Worm (Caenorhabditis elegans) whole organism, midembryonic: ENCODE measurements around the gene ctsa-1.2.

Experiments
- T22C8.4 ChIP-seq: fragments of 200-800 bp; sonication (Bioruptor generic); IDR thresholded peaks from 2 replicates; pipeline ENCODE4 v1.3.6; 2022; ENCODE audit warnings: missing genetic modification characterization, missing compliant biosample characterization
- cog-1 ChIP-seq: sonication (generic microtip); optimal IDR thresholded peaks from 2 replicates; lab custom pipeline; 2016; ENCODE audit warnings: missing genetic modification characterization, missing compliant biosample characterization
- flt-1 ChIP-seq: fragments of 200-800 bp; sonication (Bioruptor generic); IDR thresholded peaks from 2 replicates; pipeline ENCODE4 v1.3.6; 2022; ENCODE audit warnings: missing genetic modification characterization, missing compliant biosample characterization
- klf-2 ChIP-seq: fragments of 200-800 bp; sonication (Bioruptor generic); conservative IDR thresholded peaks from 2 replicates; pipeline ENCODE4 v1.3.6; 2022; ENCODE audit warnings: missing genetic modification reagents, missing genetic modification characterization, missing compliant biosample characterization
- med-1 ChIP-seq: sonication (generic microtip); optimal IDR thresholded peaks from 2 replicates; lab custom pipeline; 2017; ENCODE audit warnings: missing genetic modification characterization, mild to moderate bottlenecking, missing compliant biosample characterization, antibody characterized with exemption, missing genetic modification reagents; ENCODE audit not compliant: insufficient read depth
- ref-1 ChIP-seq: fragments of 200-800 bp; sonication (Bioruptor generic); conservative IDR thresholded peaks from 2 replicates; pipeline ENCODE4 v1.3.6; 2022; ENCODE audit warnings: missing genetic modification reagents, missing genetic modification characterization, missing compliant biosample characterization
- tab-1 ChIP-seq: fragments of 200-800 bp; sonication (Bioruptor generic); IDR thresholded peaks from 2 replicates; pipeline ENCODE4 v1.3.6; 2022; ENCODE audit warnings: missing genetic modification characterization, missing compliant biosample characterization
- ztf-23 ChIP-seq: fragments of 200-800 bp; sonication (Bioruptor generic); IDR thresholded peaks from 2 replicates; pipeline ENCODE4 v1.3.6; 2022; ENCODE audit warnings: missing genetic modification reagents, missing genetic modification characterization, missing compliant biosample characterization
- ztf-29 ChIP-seq: fragments of 200-800 bp; sonication (Bioruptor generic); IDR thresholded peaks from 2 replicates; pipeline ENCODE4 v1.3.6; 2022; ENCODE audit warnings: missing genetic modification reagents, missing genetic modification characterization, missing compliant biosample characterization

ctsa-1.2 gene

ce11 chrII:11710771-11711170 lies 28.4 kb upstream of the ctsa-1.2 start:
- TF ChIP-seq ztf-29 (GFP tag; lab: Robert Waterston, UW): no peak
- TF ChIP-seq ref-1 (GFP tag; lab: Robert Waterston, UW): no peak
- TF ChIP-seq klf-2 (GFP tag; lab: Robert Waterston, UW): no peak

ce11 chrII:11713569-11713968 lies 25.6 kb upstream of the ctsa-1.2 start, which contains the start of gene F13D12.10:
Gene F13D12.10, plus strand, starts transcription at chrII:11713799.
- TF ChIP-seq ztf-29 (GFP tag; lab: Robert Waterston, UW) (no peak), klf-2 (GFP tag; lab: Robert Waterston, UW) (no peak), ref-1 (GFP tag; lab: Robert Waterston, UW) (no peak), flt-1 (GFP tag; lab: Robert Waterston, UW) (no peak), ztf-23 (no peak), cog-1 (tag; lab: Kevin White, UChicago) (no peak), tab-1 (no peak)

- no peak for TF ChIP-seq ref-1 (GFP tag; lab: Robert Waterston, UW)
- no peak for TF ChIP-seq tab-1
- no peak for TF ChIP-seq med-1 (GFP tag; lab: Kevin White, UChicago)
- TF ChIP-seq ztf-29 (GFP tag; lab: Robert Waterston, UW): no peak
- no peak for TF ChIP-seq T22C8.4 (GFP tag; lab: Robert Waterston, UW)
- TF ChIP-seq ztf-23: no peak
- TF ChIP-seq klf-2 (GFP tag; lab: Robert Waterston, UW): no peak
- no peak for TF ChIP-seq flt-1 (GFP tag; lab: Robert Waterston, UW)
- TF ChIP-seq cog-1 (tag; lab: Kevin White, UChicago): no peak
Measured at ce11 chrII:11714728-11715127, 24.4 kb upstream of the ctsa-1.2 start.

- TF ChIP-seq T22C8.4 (GFP tag; lab: Robert Waterston, UW) (no peak), klf-2 (GFP tag; lab: Robert Waterston, UW) (no peak), ztf-23 (no peak), med-1 (GFP tag; lab: Kevin White, UChicago) (no peak), ref-1 (GFP tag; lab: Robert Waterston, UW) (no peak), cog-1 (tag; lab: Kevin White, UChicago) (no peak), flt-1 (GFP tag; lab: Robert Waterston, UW) (no peak), ztf-29 (GFP tag; lab: Robert Waterston, UW) (no peak), tab-1 (no peak)
Measured at ce11 chrII:11719533-11719932, 19.6 kb upstream of the ctsa-1.2 start.

- TF ChIP-seq T22C8.4 (GFP tag; lab: Robert Waterston, UW) (no peak), klf-2 (GFP tag; lab: Robert Waterston, UW) (no peak), med-1 (GFP tag; lab: Kevin White, UChicago) (no peak), cog-1 (tag; lab: Kevin White, UChicago) (no peak)
Measured at ce11 chrII:11720102-11720501, 19.1 kb upstream of the ctsa-1.2 start, which contains the start of gene F13D12.3. Gene F13D12.3, plus strand, starts transcription at chrII:11720402.

ce11 chrII:11720819-11721218 lies 18.3 kb upstream of the ctsa-1.2 start:
- TF ChIP-seq med-1 (GFP tag; lab: Kevin White, UChicago) (no peak), flt-1 (GFP tag; lab: Robert Waterston, UW) (no peak), T22C8.4 (GFP tag; lab: Robert Waterston, UW) (no peak)

- TF ChIP-seq klf-2 (GFP tag; lab: Robert Waterston, UW) (no peak), ztf-23 (no peak), tab-1 (0 out of 2 replicates have a peak, but pooled peaks have one; percentile 24), med-1 (GFP tag; lab: Kevin White, UChicago) (no peak), ref-1 (GFP tag; lab: Robert Waterston, UW) (no peak), ztf-29 (GFP tag; lab: Robert Waterston, UW) (no peak), T22C8.4 (GFP tag; lab: Robert Waterston, UW) (no peak)
Measured at ce11 chrII:11721604-11722003, 17.6 kb upstream of the ctsa-1.2 start.

ce11 chrII:11722164-11722563 lies 17.0 kb upstream of the ctsa-1.2 start:
- TF ChIP-seq med-1 (GFP tag; lab: Kevin White, UChicago) (no peak), cog-1 (tag; lab: Kevin White, UChicago) (no peak), ztf-23 (no peak), ref-1 (GFP tag; lab: Robert Waterston, UW) (no peak), flt-1 (GFP tag; lab: Robert Waterston, UW) (no peak), klf-2 (GFP tag; lab: Robert Waterston, UW) (no peak), ztf-29 (GFP tag; lab: Robert Waterston, UW) (no peak), T22C8.4 (GFP tag; lab: Robert Waterston, UW) (no peak), tab-1 (no peak)

ce11 chrII:11723904-11724303 lies 15.3 kb upstream of the ctsa-1.2 start, which contains the start of gene ldh-1:
Gene ldh-1, plus strand, starts transcription at chrII:11724204.
- TF ChIP-seq ztf-29 (GFP tag; lab: Robert Waterston, UW) (no peak), ztf-23 (no peak), tab-1 (no peak), flt-1 (GFP tag; lab: Robert Waterston, UW) (no peak), T22C8.4 (GFP tag; lab: Robert Waterston, UW) (no peak), med-1 (GFP tag; lab: Kevin White, UChicago) (no peak), klf-2 (GFP tag; lab: Robert Waterston, UW) (no peak), ref-1 (GFP tag; lab: Robert Waterston, UW) (no peak), cog-1 (tag; lab: Kevin White, UChicago) (no peak)

- TF ChIP-seq cog-1 (tag; lab: Kevin White, UChicago) (no peak), T22C8.4 (GFP tag; lab: Robert Waterston, UW) (no peak), flt-1 (GFP tag; lab: Robert Waterston, UW) (no peak), klf-2 (GFP tag; lab: Robert Waterston, UW) (no peak), ref-1 (GFP tag; lab: Robert Waterston, UW) (no peak), ztf-23 (no peak), ztf-29 (GFP tag; lab: Robert Waterston, UW) (no peak), med-1 (GFP tag; lab: Kevin White, UChicago) (no peak), tab-1 (no peak)
Measured at ce11 chrII:11724362-11724761, 14.8 kb upstream of the ctsa-1.2 start.
